Fruit fly (Drosophila melanogaster): Measurements from ENCODE around the gene dnk.
A peak's percentile ranks its signal among the peaks of the same experiment; 100 is the strongest.

The dnk gene

dm6 chr3R:18985114-18985785, 4.5 kb downstream of the dnk start:
- TF ChIP-seq CG17385 (GFP tag; optimal IDR thresholded peaks at IDR 0.05): no peak
- no peak for TF ChIP-seq zen2 (GFP tag; IDR thresholded peaks at IDR 0.05; ENCODE audit: partially characterized antibody)
- no peak for TF ChIP-seq maf-S (GFP tag; optimal IDR thresholded peaks at IDR 0.05)
- TF ChIP-seq Oaz (GFP tag; IDR thresholded peaks at IDR 0.05): no peak
- no peak for TF ChIP-seq CG43689 (GFP tag; IDR thresholded peaks at IDR 0.05)
- no peak for TF ChIP-seq Aef1 (GFP tag; IDR thresholded peaks at IDR 0.05)
- TF ChIP-seq CG7963 (GFP tag; IDR thresholded peaks at IDR 0.05; ENCODE audit: partially characterized antibody): no peak
- no peak for TF ChIP-seq CG1792 (GFP tag; optimal IDR thresholded peaks at IDR 0.05)
- TF ChIP-seq CG12769 (tag; optimal IDR thresholded peaks at IDR 0.05): no peak
- no peak for TF ChIP-seq CG8281 (tag; optimal IDR thresholded peaks at IDR 0.05)
- TF ChIP-seq CG18599 (GFP tag; optimal IDR thresholded peaks at IDR 0.05): peak; percentile 86
- TF ChIP-seq yki (optimal IDR thresholded peaks at IDR 0.05): no peak
- no peak for TF ChIP-seq CG1024 (GFP tag; IDR thresholded peaks at IDR 0.05)
- TF ChIP-seq onecut (GFP tag; IDR thresholded peaks at IDR 0.05): no peak
- TF ChIP-seq Vsx1 (GFP tag; optimal IDR thresholded peaks at IDR 0.05): no peak
- no peak for TF ChIP-seq CG1603 (tag; optimal IDR thresholded peaks at IDR 0.05)
- no peak for TF ChIP-seq z (GFP tag; IDR thresholded peaks at IDR 0.05)
- TF ChIP-seq CG34422 (GFP tag; IDR thresholded peaks at IDR 0.05): no peak
- TF ChIP-seq twi (tag; optimal IDR thresholded peaks at IDR 0.05): no peak
- TF ChIP-seq CG4730 (GFP tag; IDR thresholded peaks at IDR 0.05): no peak
- TF ChIP-seq Dref (GFP tag; IDR thresholded peaks at IDR 0.05): no peak
- TF ChIP-seq CG15479 (GFP tag; optimal IDR thresholded peaks at IDR 0.05): no peak
- TF ChIP-seq CG30020 (tag; optimal IDR thresholded peaks at IDR 0.05): no peak
- no peak for TF ChIP-seq mam (GFP tag; optimal IDR thresholded peaks at IDR 0.05)
- peak; percentile 57 for TF ChIP-seq BtbVII (GFP tag; optimal IDR thresholded peaks at IDR 0.05)
- TF ChIP-seq Ada2b (GFP tag; IDR thresholded peaks at IDR 0.05): no peak
- peak; percentile 46 for TF ChIP-seq lilli (GFP tag; optimal IDR thresholded peaks at IDR 0.05)
- no peak for TF ChIP-seq Jarid2 (GFP tag; optimal IDR thresholded peaks at IDR 0.05)
- no peak for TF ChIP-seq TFAM (GFP tag; optimal IDR thresholded peaks at IDR 0.05)
- peak; percentile 40 for TF ChIP-seq Fer2 (tag; optimal IDR thresholded peaks at IDR 0.05)
- no peak for TF ChIP-seq CG9437 (GFP tag; optimal IDR thresholded peaks at IDR 0.05)
- TF ChIP-seq vfl (GFP tag; optimal IDR thresholded peaks at IDR 0.05): no peak
- peak; percentile 29 for TF ChIP-seq Deaf1 (tag; optimal IDR thresholded peaks at IDR 0.05)
- no peak for TF ChIP-seq Dll (GFP tag; IDR thresholded peaks at IDR 0.05; ENCODE audit: partially characterized antibody)
- peak; percentile 24 for TF ChIP-seq Max (GFP tag; optimal IDR thresholded peaks at IDR 0.05)
- TF ChIP-seq row (GFP tag; IDR thresholded peaks at IDR 0.05): peak; percentile 40; the same call in 1 of the 3 replicates
- TF ChIP-seq CG7556 (GFP tag; optimal IDR thresholded peaks at IDR 0.05): peak; percentile 68
- no peak for TF ChIP-seq Awh (GFP tag; IDR thresholded peaks at IDR 0.05)
- TF ChIP-seq Ptx1 (GFP tag; IDR thresholded peaks at IDR 0.05): 0 out of 2 replicates have a peak, but pooled peaks have one; percentile 23
- TF ChIP-seq CG12299 (tag; optimal IDR thresholded peaks at IDR 0.05): no peak
- no peak for TF ChIP-seq fu2 (GFP tag; optimal IDR thresholded peaks at IDR 0.05)
- TF ChIP-seq CG5180 (GFP tag; optimal IDR thresholded peaks at IDR 0.05): no peak
- TF ChIP-seq CG34224 (GFP tag; IDR thresholded peaks at IDR 0.05; ENCODE audit: partially characterized antibody): no peak
- peak; percentile 48 for TF ChIP-seq bcd (GFP tag; optimal IDR thresholded peaks at IDR 0.05)
- TF ChIP-seq ase (GFP tag; IDR thresholded peaks at IDR 0.05): no peak
- no peak for TF ChIP-seq CG3065 (GFP tag; optimal IDR thresholded peaks at IDR 0.05)
- TF ChIP-seq bbx (GFP tag; IDR thresholded peaks at IDR 0.05; ENCODE audit: partially characterized antibody): no peak
- TF ChIP-seq pnt (GFP tag; optimal IDR thresholded peaks at IDR 0.05): no peak
- peak; percentile 55 for TF ChIP-seq Fer3 (tag; optimal IDR thresholded peaks at IDR 0.05)
- TF ChIP-seq CG17186 (GFP tag; optimal IDR thresholded peaks at IDR 0.05): no peak
- TF ChIP-seq Ets97D (GFP tag; optimal IDR thresholded peaks at IDR 0.05): no peak

All from whole organism, embryonic.